Worm (Caenorhabditis elegans) whole organism, L1 larva: ENCODE results near the gene hrg-4.

Experiments used
- C04F5.9 ChIP-seq: sonication (generic microtip); optimal IDR thresholded peaks from 2 replicates; lab custom pipeline; 2016; ENCODE audit warnings: missing genetic modification characterization, missing compliant biosample characterization
- C16A3.4 ChIP-seq: fragments of 150-350 bp; optimal IDR thresholded peaks from 2 replicates; lab custom pipeline; 2014; ENCODE audit warnings: missing biosample characterization, missing genetic modification characterization
- F16B12.6 ChIP-seq: fragments of 150-350 bp; optimal IDR thresholded peaks from 2 replicates; lab custom pipeline; 2014; ENCODE audit warnings: missing biosample characterization, missing genetic modification characterization
- Y116A8C.19 ChIP-seq: sonication (generic microtip); optimal IDR thresholded peaks from 2 replicates; lab custom pipeline; 2016; ENCODE audit warnings: missing compliant biosample characterization, missing genetic modification characterization, borderline replicate concordance
- aha-1 ChIP-seq: fragments of 150-350 bp; optimal IDR thresholded peaks from 2 replicates; lab custom pipeline; 2014; ENCODE audit warnings: missing biosample characterization, missing genetic modification characterization
- alr-1 ChIP-seq: fragments of 200-800 bp; sonication (Bioruptor generic); optimal IDR thresholded peaks from 2 replicates; lab custom pipeline; 2018; ENCODE audit warnings: borderline replicate concordance, mild to moderate bottlenecking, missing genetic modification characterization, missing compliant biosample characterization
- ama-1 ChIP-seq: fragments of 150-350 bp; optimal IDR thresholded peaks from 2 replicates; lab custom pipeline; 2014
- blmp-1 ChIP-seq: fragments of 150-350 bp; optimal IDR thresholded peaks from 2 replicates; lab custom pipeline; 2014; ENCODE audit warnings: missing biosample characterization, missing genetic modification characterization
- ceh-63 ChIP-seq: fragments of 200-800 bp; sonication (Bioruptor generic); optimal IDR thresholded peaks from 2 replicates; lab custom pipeline; 2018; ENCODE audit warnings: mild to moderate bottlenecking, missing genetic modification characterization, missing compliant biosample characterization
- ceh-82 ChIP-seq, 3 experiments: fragments of 150-350 bp in 1 of 3; sonication (generic microtip) in 2 of 3; optimal IDR thresholded peaks; 2 replicates each; lab custom pipeline; 2014 to 2017; ENCODE audit warnings: missing biosample characterization in 3 of 3, missing genetic modification characterization in 3 of 3
- ceh-88 ChIP-seq: fragments of 200-800 bp; sonication (Bioruptor generic); IDR thresholded peaks from 2 replicates; pipeline ENCODE4 v1.3.6; 2022; ENCODE audit warnings: missing genetic modification characterization, missing compliant biosample characterization
- dsc-1 ChIP-seq: sonication (generic microtip); optimal IDR thresholded peaks from 2 replicates; lab custom pipeline; 2016; ENCODE audit warnings: mild to moderate bottlenecking, missing genetic modification characterization, missing compliant biosample characterization
- efl-1 ChIP-seq, 4 experiments: fragments of 150-350 bp; optimal IDR thresholded peaks in 3 of 4; peaks in 1 of 4; 1 replicate in 1 of 4; 2 replicates in 3 of 4; lab custom pipeline; 2014; ENCODE audit warnings: missing biosample characterization in 2 of 4, missing genetic modification characterization in 2 of 4, missing genetic modification reagents in 2 of 4
- efl-3 ChIP-seq: fragments of 200-800 bp; sonication (Bioruptor generic); optimal IDR thresholded peaks from 2 replicates; lab custom pipeline; 2018; ENCODE audit warnings: mild to moderate bottlenecking, missing genetic modification characterization, missing compliant biosample characterization
- egl-13 ChIP-seq: sonication (generic microtip); optimal IDR thresholded peaks from 2 replicates; lab custom pipeline; 2016; ENCODE audit warnings: missing genotype, missing genetic modification reagents, missing genetic modification characterization, missing compliant biosample characterization
- egl-27 ChIP-seq, 2 experiments: fragments of 150-350 bp in 1 of 2; sonication (generic microtip); optimal IDR thresholded peaks; 3 replicates each; lab custom pipeline; 2017 to 2018; ENCODE audit warnings: missing biosample characterization in 2 of 2, missing genetic modification characterization in 2 of 2, missing genetic modification reagents in 2 of 2
- fkh-10 ChIP-seq: sonication (generic microtip); optimal IDR thresholded peaks from 2 replicates; lab custom pipeline; 2017; ENCODE audit warnings: missing biosample characterization, missing genetic modification reagents, missing genetic modification characterization
- fkh-8 ChIP-seq: sonication (generic microtip); optimal IDR thresholded peaks from 2 replicates; lab custom pipeline; 2016; ENCODE audit warnings: mild to moderate bottlenecking, missing genetic modification characterization, missing compliant biosample characterization
- fos-1 ChIP-seq: fragments of 150-350 bp; optimal IDR thresholded peaks from 2 replicates; lab custom pipeline; 2014; ENCODE audit warnings: missing biosample characterization, missing genetic modification characterization
- grh-1 ChIP-seq: fragments of 200-800 bp; sonication (Bioruptor generic); IDR thresholded peaks from 2 replicates; pipeline ENCODE4 v1.3.6; 2022; ENCODE audit warnings: missing genetic modification reagents, missing genetic modification characterization, missing compliant biosample characterization
- hlh-17 ChIP-seq: fragments of 200-800 bp; sonication (Bioruptor generic); optimal IDR thresholded peaks from 2 replicates; lab custom pipeline; 2018; ENCODE audit warnings: missing genetic modification characterization, mild to moderate bottlenecking, missing compliant biosample characterization, moderate library complexity, borderline replicate concordance
- irx-1 ChIP-seq: sonication (generic microtip); optimal IDR thresholded peaks from 2 replicates; lab custom pipeline; 2016; ENCODE audit warnings: missing genetic modification characterization, missing compliant biosample characterization
- lin-13 ChIP-seq: fragments of 150-350 bp; optimal IDR thresholded peaks from 2 replicates; lab custom pipeline; 2014; ENCODE audit warnings: missing biosample characterization, missing genetic modification reagents, missing genetic modification characterization
- lin-35 ChIP-seq, 2 experiments: fragments of 150-350 bp; optimal IDR thresholded peaks; 2 replicates each; lab custom pipeline; 2014; ENCODE audit warnings: missing biosample characterization in 2 of 2, missing genetic modification characterization in 2 of 2, missing genetic modification reagents in 2 of 2
- lir-3 ChIP-seq: sonication (generic microtip); optimal IDR thresholded peaks from 2 replicates; lab custom pipeline; 2016; ENCODE audit warnings: mild to moderate bottlenecking, missing genetic modification characterization, moderate library complexity, missing compliant biosample characterization; ENCODE audit not compliant: poor library complexity
- mab-9 ChIP-seq: fragments of 200-800 bp; sonication (Bioruptor generic); IDR thresholded peaks from 2 replicates; pipeline ENCODE4 v1.3.6; 2022; ENCODE audit warnings: missing genetic modification reagents, missing genetic modification characterization, missing compliant biosample characterization
- mdl-1 ChIP-seq, 2 experiments: fragments of 150-350 bp; optimal IDR thresholded peaks; 2 replicates each; lab custom pipeline; 2014 to 2017; ENCODE audit warnings: missing biosample characterization in 2 of 2, missing genetic modification characterization in 2 of 2, inconsistent platforms in 1 of 2
- mef-2 ChIP-seq: fragments of 150-350 bp; optimal IDR thresholded peaks from 2 replicates; lab custom pipeline; 2014; ENCODE audit warnings: missing biosample characterization, missing genetic modification characterization
- mep-1 ChIP-seq: fragments of 150-350 bp; optimal IDR thresholded peaks from 2 replicates; lab custom pipeline; 2014; ENCODE audit warnings: missing biosample characterization, missing genetic modification characterization
- nhr-12 ChIP-seq: sonication (generic microtip); optimal IDR thresholded peaks from 2 replicates; lab custom pipeline; 2017; ENCODE audit warnings: missing biosample characterization, missing genetic modification characterization
- nhr-20 ChIP-seq: sonication (generic microtip); optimal IDR thresholded peaks from 2 replicates; lab custom pipeline; 2016; ENCODE audit warnings: mild to moderate bottlenecking, missing genetic modification characterization, missing compliant biosample characterization
- nhr-237 ChIP-seq: fragments of 150-350 bp; optimal IDR thresholded peaks from 2 replicates; lab custom pipeline; 2014; ENCODE audit warnings: missing biosample characterization, missing genetic modification characterization
- nhr-85 ChIP-seq: sonication (generic microtip); peaks from one replicate; lab custom pipeline; 2016; ENCODE audit warnings: missing genetic modification characterization, inconsistent platforms, missing compliant biosample characterization
- nhr-90 ChIP-seq: sonication (generic microtip); optimal IDR thresholded peaks from 2 replicates; lab custom pipeline; 2016; ENCODE audit warnings: mild to moderate bottlenecking, missing genetic modification characterization, missing compliant biosample characterization; ENCODE audit not compliant: poor library complexity
- pag-3 ChIP-seq: sonication (generic microtip); optimal IDR thresholded peaks from 2 replicates; lab custom pipeline; 2017; ENCODE audit warnings: missing genetic modification characterization, mild to moderate bottlenecking, missing compliant biosample characterization, antibody characterized with exemption, borderline replicate concordance; ENCODE audit not compliant: insufficient read depth
- pax-3 ChIP-seq: fragments of 200-800 bp; sonication (Bioruptor generic); optimal IDR thresholded peaks from 2 replicates; lab custom pipeline; 2018; ENCODE audit warnings: mild to moderate bottlenecking, missing genetic modification characterization, moderate library complexity, missing compliant biosample characterization
- pqm-1 ChIP-seq: sonication (generic microtip); optimal IDR thresholded peaks from 3 replicates; lab custom pipeline; 2017; ENCODE audit warnings: missing biosample characterization, missing genetic modification characterization
- rnt-1 ChIP-seq: sonication (generic microtip); optimal IDR thresholded peaks from 2 replicates; lab custom pipeline; 2016; ENCODE audit warnings: mild to moderate bottlenecking, missing genetic modification characterization, moderate library complexity, missing compliant biosample characterization
- skn-1 ChIP-seq: fragments of 150-350 bp; optimal IDR thresholded peaks from 2 replicates; lab custom pipeline; 2014; ENCODE audit warnings: missing biosample characterization, missing genetic modification characterization
- snpc-4 ChIP-seq: fragments of 150-350 bp; optimal IDR thresholded peaks from 2 replicates; lab custom pipeline; 2014; ENCODE audit warnings: missing biosample characterization, missing genetic modification characterization
- swsn-7 ChIP-seq: sonication (generic microtip); optimal IDR thresholded peaks from 2 replicates; lab custom pipeline; 2016; ENCODE audit warnings: missing genetic modification characterization, missing compliant biosample characterization
- tbx-2 ChIP-seq: sonication (generic microtip); optimal IDR thresholded peaks from 2 replicates; lab custom pipeline; 2016; ENCODE audit warnings: missing genetic modification characterization, missing compliant biosample characterization
- unc-130 ChIP-seq: fragments of 150-350 bp; optimal IDR thresholded peaks from 2 replicates; lab custom pipeline; 2017; ENCODE audit warnings: missing biosample characterization, missing genetic modification characterization, inconsistent platforms
- unc-30 ChIP-seq: sonication (generic microtip); optimal IDR thresholded peaks from 2 replicates; lab custom pipeline; 2017; ENCODE audit warnings: missing biosample characterization, missing genetic modification characterization
- unc-86 ChIP-seq: sonication (generic microtip); optimal IDR thresholded peaks from 2 replicates; lab custom pipeline; 2016; ENCODE audit warnings: missing genetic modification characterization, missing compliant biosample characterization
- unc-98 ChIP-seq: fragments of 200-800 bp; sonication (Bioruptor generic); IDR thresholded peaks from 2 replicates; pipeline ENCODE4 v1.3.6; 2022; ENCODE audit warnings: missing genetic modification characterization, missing compliant biosample characterization
- xbp-1 ChIP-seq: sonication (generic microtip); optimal IDR thresholded peaks from 2 replicates; lab custom pipeline; 2016; ENCODE audit warnings: missing genetic modification characterization, missing compliant biosample characterization
- ztf-11 ChIP-seq, 2 experiments: sonication (generic microtip); optimal IDR thresholded peaks; 2 replicates each; lab custom pipeline; 2016 to 2017; ENCODE audit warnings: missing genetic modification characterization in 2 of 2, missing biosample characterization in 1 of 2, missing compliant biosample characterization in 1 of 2
- ztf-4 ChIP-seq: fragments of 150-350 bp; optimal IDR thresholded peaks from 2 replicates; lab custom pipeline; 2014; ENCODE audit warnings: missing biosample characterization, missing genetic modification characterization

The hrg-4 gene

DNA sequence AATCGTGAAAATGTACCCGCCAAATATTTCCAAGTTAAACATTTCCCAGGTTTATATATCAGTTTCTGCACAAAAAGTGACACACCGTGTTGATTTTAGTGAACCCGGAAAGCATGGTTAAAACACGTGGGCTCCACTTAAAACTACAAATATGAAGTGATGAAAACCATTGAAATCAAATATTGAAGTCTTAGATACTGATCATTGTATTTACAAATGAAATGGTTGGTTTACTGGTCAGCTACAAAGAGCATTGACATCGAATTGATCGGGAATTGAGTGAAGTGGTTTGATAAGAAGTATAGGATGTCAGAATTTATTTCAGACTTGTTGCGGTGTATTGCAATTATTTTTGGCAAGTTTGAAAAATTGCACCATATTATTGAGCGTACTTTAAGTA, 1.4 kb downstream of the hrg-4 start, which contains the start of gene hrg-5:
Gene hrg-5, minus strand, starts transcription at position 17 of the 400 bp plus-strand sequence.
- TF ChIP-seq irx-1 (tag; lab: Kevin White, UChicago) (no peak), nhr-20 (no peak), fkh-8 (no peak), ceh-63 (GFP tag; lab: Kevin White, UChicago) (no peak), dsc-1 (tag; lab: Kevin White, UChicago) (no peak), swsn-7 (no peak), nhr-90 (tag; lab: Kevin White, UChicago) (no peak), C04F5.9 (tag; lab: Kevin White, UChicago) (no peak), egl-27 (tag; optimal IDR thresholded peaks at IDR 0.05; lab: Kevin White, UChicago) (no peak), efl-3 (GFP tag; lab: Kevin White, UChicago) (no peak), pqm-1 (tag; lab: Kevin White, UChicago) (no peak), pag-3 (tag; lab: Kevin White, UChicago) (no peak), nhr-12 (tag; lab: Kevin White, UChicago) (no peak), grh-1 (GFP tag; lab: Robert Waterston, UW) (no peak)

DNA sequence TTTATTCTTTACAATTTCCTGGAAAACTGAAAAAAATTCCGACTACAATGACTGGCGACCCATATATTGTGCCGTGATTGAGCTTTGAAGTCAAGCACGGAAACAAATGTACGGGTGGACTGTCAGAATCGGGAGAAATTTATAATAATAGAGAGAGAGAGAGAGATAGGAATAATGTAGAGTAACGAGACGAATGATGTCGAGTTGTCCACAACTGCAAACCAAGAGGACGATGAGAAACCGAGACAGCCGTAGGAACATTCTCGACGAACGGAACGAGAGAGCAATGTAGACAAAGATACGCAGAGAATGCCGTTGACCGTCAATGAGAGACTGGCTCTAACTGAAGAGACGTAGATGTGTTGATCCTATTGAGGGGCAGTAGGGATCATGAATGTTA, 3.2 kb downstream of the hrg-4 start:
- TF ChIP-seq F16B12.6 (tag; lab: Kevin White, UChicago) = peak; percentile 33
- TF ChIP-seq lir-3 (tag; lab: Kevin White, UChicago) = peak; percentile 35
- no peak for TF ChIP-seq unc-30
- peak; percentile 54 for TF ChIP-seq mef-2
- TF ChIP-seq unc-98 (GFP tag; lab: Robert Waterston, UW) = no peak
- TF ChIP-seq ceh-82 (tag; optimal IDR thresholded peaks at IDR 0.05; lab: Kevin White, UChicago) = peak; percentile 39 to 70 (median 65)
- peak; percentile 92 for TF ChIP-seq ztf-4
- TF ChIP-seq egl-13 (tag; lab: Kevin White, UChicago) = peak; percentile 64
- peak; percentile 66 for TF ChIP-seq dsc-1 (tag; lab: Kevin White, UChicago)
- TF ChIP-seq ama-1 (lab: Kevin White, UChicago) = peak; percentile 65
- peak; percentile 56 for TF ChIP-seq grh-1 (GFP tag; lab: Robert Waterston, UW)
- peak; percentile 66 for TF ChIP-seq fos-1 (tag; lab: Kevin White, UChicago)
- TF ChIP-seq aha-1 = no peak
- peak; percentile 69 for TF ChIP-seq C16A3.4 (tag; lab: Kevin White, UChicago)
- TF ChIP-seq mep-1 = peak; percentile 92
- TF ChIP-seq pax-3 (tag; lab: Kevin White, UChicago) = no peak
- TF ChIP-seq swsn-7 = peak; percentile 90
- TF ChIP-seq snpc-4 (tag; lab: Kevin White, UChicago) = peak; percentile 10
- no peak for TF ChIP-seq fkh-10 (GFP tag; lab: Kevin White, UChicago)
- TF ChIP-seq lin-35 (GFP tag; optimal IDR thresholded peaks at IDR 0.05; lab: Kevin White, UChicago) = peak; percentile 68 to 78
- no peak for TF ChIP-seq Y116A8C.19
- peak; percentile 78 for TF ChIP-seq tbx-2 (tag; lab: Kevin White, UChicago)
- TF ChIP-seq hlh-17 (GFP tag; lab: Kevin White, UChicago) = no peak
- peak; percentile 82 for TF ChIP-seq xbp-1 (tag; lab: Kevin White, UChicago)
- 0 out of 2 replicates have a peak, but pooled peaks have one; percentile 31 for TF ChIP-seq mab-9 (GFP tag; lab: Robert Waterston, UW)
- TF ChIP-seq efl-1 (optimal IDR thresholded peaks at IDR 0.05; lab: Kevin White, UChicago) = peak; percentile 62 to 66
- TF ChIP-seq efl-1 (GFP tag; optimal IDR thresholded peaks at IDR 0.05 in 1 of 2; lab: Kevin White, UChicago) = peak; percentile 15 to 91
- TF ChIP-seq fkh-8 = peak; percentile 68
- TF ChIP-seq nhr-20 = peak; percentile 92
- TF ChIP-seq rnt-1 (tag; lab: Kevin White, UChicago) = peak; percentile 77
- peak; percentile 90 for TF ChIP-seq skn-1 (tag; lab: Kevin White, UChicago)
- peak; percentile 90 for TF ChIP-seq nhr-85 (tag; lab: Kevin White, UChicago)
- no peak for TF ChIP-seq alr-1
- peak; percentile 11 for TF ChIP-seq unc-130
- peak in 1 of 2 experiments; percentile 72 for TF ChIP-seq mdl-1 (tag; optimal IDR thresholded peaks at IDR 0.05; lab: Kevin White, UChicago)
- TF ChIP-seq nhr-237 (tag; lab: Kevin White, UChicago) = peak; percentile 73
- peak; percentile 23 for TF ChIP-seq irx-1 (tag; lab: Kevin White, UChicago)
- peak; percentile 72 for TF ChIP-seq unc-86 (tag; lab: Kevin White, UChicago)
- peak; percentile 77 for TF ChIP-seq blmp-1 (tag; lab: Kevin White, UChicago)
- TF ChIP-seq ztf-11 (tag; optimal IDR thresholded peaks at IDR 0.05; lab: Kevin White, UChicago) = peak in 1 of 2 experiments; percentile 73
- peak; percentile 91 for TF ChIP-seq pag-3 (tag; lab: Kevin White, UChicago)
- peak; percentile 73 for TF ChIP-seq lin-13 (GFP tag; lab: Kevin White, UChicago)
- TF ChIP-seq ceh-88 = peak; percentile 56
